Fruit fly (Drosophila melanogaster) whole organism: ENCODE measurements around the gene Polr1D.

ENCODE experiments used
- CG8478 ChIP-seq: fragments of >200 bp; optimal IDR thresholded peaks from 2 replicates; lab custom pipeline; 2018; ENCODE audit warnings: inconsistent platforms
- pan ChIP-seq: fragments of >200 bp; optimal IDR thresholded peaks from 2 replicates; lab custom pipeline; 2017
- psq ChIP-seq: fragments of >200 bp; optimal IDR thresholded peaks from 2 replicates; lab custom pipeline; 2017
- usp ChIP-seq: fragments of >200 bp; optimal IDR thresholded peaks from 2 replicates; lab custom pipeline; 2017; ENCODE audit warnings: missing biosample characterization, missing genetic modification characterization, mixed read lengths

DNA sequence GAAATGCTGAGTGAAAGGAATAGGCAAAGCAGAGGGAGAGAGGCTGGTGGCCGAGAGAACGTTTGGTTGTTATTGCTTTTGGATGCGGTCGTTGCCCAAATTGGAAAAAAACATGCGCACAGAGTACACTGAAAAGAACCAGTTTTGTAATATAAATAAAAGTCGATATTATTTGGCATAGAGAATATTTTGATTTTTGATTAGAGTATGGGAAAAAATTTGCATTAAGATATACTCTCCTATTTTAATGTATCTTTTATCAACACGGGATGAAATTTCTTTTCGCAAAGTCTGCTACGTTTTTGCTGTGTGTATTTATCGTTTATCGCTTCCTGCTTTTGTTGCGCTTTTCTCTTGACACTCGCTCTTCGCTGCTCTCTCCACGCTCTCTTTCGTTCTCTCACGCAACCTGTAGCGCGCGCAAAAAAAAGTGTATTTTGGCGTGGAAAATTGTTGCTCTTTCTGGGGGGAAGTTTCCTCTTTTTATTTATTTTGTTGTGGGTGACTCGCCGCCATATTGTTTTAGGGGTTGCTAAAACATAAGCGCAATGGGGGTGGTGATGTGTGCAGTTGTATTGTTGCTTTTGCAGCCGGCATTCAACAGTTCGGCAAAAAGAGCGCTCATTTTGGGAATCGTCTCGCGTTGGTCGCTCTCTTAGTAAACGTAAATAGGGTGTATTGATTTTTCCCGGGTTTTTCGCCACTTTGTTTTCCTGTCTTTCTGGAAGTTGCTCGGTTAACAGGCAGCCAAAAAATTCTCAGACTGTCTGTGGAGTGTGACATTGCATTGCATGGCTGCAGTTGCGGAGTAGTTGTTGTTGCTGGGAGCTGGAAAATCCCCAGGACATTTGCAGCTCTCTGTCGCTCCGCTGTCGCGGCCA, 30.1 kb upstream of the Polr1D start:
- TF ChIP-seq CG8478 (lab: Kevin White, UChicago) (no peak), usp (no peak), psq (lab: Kevin White, UChicago) (no peak), pan (lab: Kevin White, UChicago) (no peak)
